Fruit fly (Drosophila melanogaster): Measurements from ENCODE around the gene CG14015.

CG14015 gene

dm6 chr2L:5546207-5546517 is 7.2 kb upstream of the CG14015 start:
- TF ChIP-seq gl (tag; optimal IDR thresholded peaks at IDR 0.05) (peak; percentile 5), Snoo (tag; optimal IDR thresholded peaks at IDR 0.05) (no peak), CG13204 (GFP tag; optimal IDR thresholded peaks at IDR 0.05) (peak; percentile 25), Pif1A (GFP tag; optimal IDR thresholded peaks at IDR 0.05) (no peak)

- TF ChIP-seq CG12605 (GFP tag; IDR thresholded peaks at IDR 0.05) (no peak), CG13204 (GFP tag; optimal IDR thresholded peaks at IDR 0.05) (no peak), CG4496 (GFP tag; IDR thresholded peaks at IDR 0.05) (peak; percentile 80), Pif1A (GFP tag; optimal IDR thresholded peaks at IDR 0.05) (no peak), CG32121 (GFP tag; IDR thresholded peaks at IDR 0.05) (peak; percentile 82), CG14655 (GFP tag; optimal IDR thresholded peaks at IDR 0.05) (no peak), Snoo (tag; optimal IDR thresholded peaks at IDR 0.05) (peak; percentile 8), fd96Ca (GFP tag; IDR thresholded peaks at IDR 0.05) (peak; percentile 70; the same call in 1 of the 3 replicates), CG15710 (tag; optimal IDR thresholded peaks at IDR 0.05) (no peak), Pif1B (GFP tag; optimal IDR thresholded peaks at IDR 0.05) (no peak), CG34367 (tag; optimal IDR thresholded peaks at IDR 0.05) (no peak), rn (GFP tag; IDR thresholded peaks at IDR 0.05) (no peak), EcR (GFP tag; optimal IDR thresholded peaks at IDR 0.05) (peak; percentile 58), CG10348 (GFP tag; IDR thresholded peaks at IDR 0.05) (no peak), CG8301 (tag; optimal IDR thresholded peaks at IDR 0.05) (no peak), D1 (tag; optimal IDR thresholded peaks at IDR 0.05) (no peak), gl (tag; optimal IDR thresholded peaks at IDR 0.05) (no peak), CG9948 (tag; optimal IDR thresholded peaks at IDR 0.05) (no peak), CG8159 (tag; optimal IDR thresholded peaks at IDR 0.05) (no peak), CG17806 (tag; optimal IDR thresholded peaks at IDR 0.05) (peak; percentile 25), Ets98B (GFP tag; IDR thresholded peaks at IDR 0.05) (peak; percentile 63; the same call in 1 of the 2 replicates)
Observed at dm6 chr2L:5542944-5543515, 4.0 kb upstream of the CG14015 start.

- TF ChIP-seq CG8159 (tag; optimal IDR thresholded peaks at IDR 0.05) (no peak), CG14655 (GFP tag; optimal IDR thresholded peaks at IDR 0.05) (no peak), CG15710 (tag; optimal IDR thresholded peaks at IDR 0.05) (no peak), CG13204 (GFP tag; optimal IDR thresholded peaks at IDR 0.05) (no peak), Ets98B (GFP tag; IDR thresholded peaks at IDR 0.05) (no peak), CG17806 (tag; optimal IDR thresholded peaks at IDR 0.05) (no peak), CG10348 (GFP tag; IDR thresholded peaks at IDR 0.05) (no peak), CG34367 (tag; optimal IDR thresholded peaks at IDR 0.05) (no peak), rn (GFP tag; IDR thresholded peaks at IDR 0.05) (no peak), D1 (tag; optimal IDR thresholded peaks at IDR 0.05) (no peak), Pif1B (GFP tag; optimal IDR thresholded peaks at IDR 0.05) (no peak)
Observed at dm6 chr2L:5541935-5542685, 3.1 kb upstream of the CG14015 start, which contains the start of the genes Hel25E and Lam. Hel25E (minus strand) TSS chr2L:5542314. Lam (plus strand) TSS chr2L:5542480.

dm6 chr2L:5537063-5537462 is 1.9 kb downstream of the CG14015 start:
- TF ChIP-seq Snoo (tag; optimal IDR thresholded peaks at IDR 0.05) (no peak), CG32121 (GFP tag; IDR thresholded peaks at IDR 0.05) (no peak), CG8159 (tag; optimal IDR thresholded peaks at IDR 0.05) (no peak), CG12605 (GFP tag; IDR thresholded peaks at IDR 0.05) (no peak), CG34367 (tag; optimal IDR thresholded peaks at IDR 0.05) (no peak), CG14655 (GFP tag; optimal IDR thresholded peaks at IDR 0.05) (no peak), rn (GFP tag; IDR thresholded peaks at IDR 0.05) (no peak), D1 (tag; optimal IDR thresholded peaks at IDR 0.05) (no peak), CG15710 (tag; optimal IDR thresholded peaks at IDR 0.05) (no peak), CG8301 (tag; optimal IDR thresholded peaks at IDR 0.05) (no peak), Pif1B (GFP tag; optimal IDR thresholded peaks at IDR 0.05) (no peak), EcR (GFP tag; optimal IDR thresholded peaks at IDR 0.05) (no peak), Pif1A (GFP tag; optimal IDR thresholded peaks at IDR 0.05) (no peak), CG17806 (tag; optimal IDR thresholded peaks at IDR 0.05) (no peak), fd96Ca (GFP tag; IDR thresholded peaks at IDR 0.05) (no peak), CG9948 (tag; optimal IDR thresholded peaks at IDR 0.05) (no peak)

dm6 chr2L:5536658-5537057 is 2.3 kb downstream of the CG14015 start, which contains the start of gene tomb:
tomb (minus strand) TSS chr2L:5536758.
- TF ChIP-seq CG10348 (GFP tag; IDR thresholded peaks at IDR 0.05) (no peak), CG8301 (tag; optimal IDR thresholded peaks at IDR 0.05) (no peak), Pif1A (GFP tag; optimal IDR thresholded peaks at IDR 0.05) (no peak), CG14655 (GFP tag; optimal IDR thresholded peaks at IDR 0.05) (no peak), Ets98B (GFP tag; IDR thresholded peaks at IDR 0.05) (no peak), Snoo (tag; optimal IDR thresholded peaks at IDR 0.05) (no peak), CG8159 (tag; optimal IDR thresholded peaks at IDR 0.05) (no peak), CG15710 (tag; optimal IDR thresholded peaks at IDR 0.05) (no peak), CG17806 (tag; optimal IDR thresholded peaks at IDR 0.05) (no peak), Pif1B (GFP tag; optimal IDR thresholded peaks at IDR 0.05) (no peak), CG13204 (GFP tag; optimal IDR thresholded peaks at IDR 0.05) (no peak)

- TF ChIP-seq CG32121 (GFP tag; IDR thresholded peaks at IDR 0.05) = no peak
- no peak for TF ChIP-seq CG10348 (GFP tag; IDR thresholded peaks at IDR 0.05)
- TF ChIP-seq rn (GFP tag; IDR thresholded peaks at IDR 0.05) = no peak
- 0 out of 3 replicates have a peak, but pooled peaks have one; percentile 35 for TF ChIP-seq CG4496 (GFP tag; IDR thresholded peaks at IDR 0.05)
Observed at dm6 chr2L:5532061-5532460, 6.9 kb downstream of the CG14015 start, which contains the start of gene Coq6. Coq6 (minus strand) TSS chr2L:5532223.
